Fruit fly (Drosophila melanogaster) S2 (cell line): Measurements from ENCODE around the gene CG17752.

ENCODE experiments used
- CG8478 ChIP-seq: fragments of >200 bp; optimal IDR thresholded peaks from 2 replicates; lab custom pipeline; 2018
- CTCF ChIP-seq, 2 experiments: fragments of >200 bp; optimal IDR thresholded peaks; 2 replicates each; lab custom pipeline; 2018

The CG17752 gene

DNA sequence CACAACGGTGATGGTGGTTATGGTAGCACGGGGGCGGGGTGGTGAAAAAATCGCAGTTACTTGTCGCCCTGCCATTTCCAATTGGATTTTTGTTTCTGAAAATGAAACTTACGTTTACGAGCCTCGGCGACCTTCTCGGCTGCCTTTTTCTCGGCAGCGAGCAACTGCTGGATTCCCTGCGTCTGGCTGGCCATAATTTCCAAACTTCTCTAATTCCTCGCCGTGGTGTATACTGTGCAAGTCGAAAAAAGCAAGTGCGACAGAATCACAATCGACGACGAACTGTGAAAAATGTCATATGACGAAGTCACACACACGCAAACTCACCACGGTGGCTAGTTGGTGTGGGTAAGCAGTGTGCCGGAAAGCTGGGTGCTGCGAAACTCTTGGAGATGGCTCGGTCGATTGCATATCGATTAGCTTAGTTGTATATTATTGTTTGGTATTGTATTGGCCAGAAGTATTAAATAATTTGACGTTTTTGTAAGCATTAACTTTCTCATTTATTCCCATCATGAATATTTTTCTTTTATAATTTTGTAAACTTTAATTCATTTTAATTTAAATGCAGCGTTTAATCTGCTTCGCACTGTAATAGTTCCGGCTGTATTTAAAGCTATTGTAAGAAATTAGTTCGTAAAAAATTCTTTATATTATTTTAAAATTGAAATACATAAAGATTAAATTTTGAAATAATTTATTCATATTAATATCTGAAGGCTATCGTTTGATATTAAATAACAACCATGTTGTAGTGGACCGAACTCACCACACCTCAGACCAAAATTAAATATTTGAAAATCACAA lies 34.3 kb downstream of the CG17752 start, which contains the start of gene Vha13:
TSS of gene Vha13 (minus strand) at position 293 of the 807 bp plus-strand sequence.
- TF ChIP-seq CG8478 (lab: Kevin White, UChicago) (no peak), CTCF (optimal IDR thresholded peaks at IDR 0.05; lab: Kevin White, UChicago) (no peak)

dm6 chr3R:19644901-19645204 lies 34.8 kb downstream of the CG17752 start, which contains the start of gene Nup58:
TSS of gene Nup58 (plus strand) at chr3R:19645026.
- TF ChIP-seq CTCF (optimal IDR thresholded peaks at IDR 0.05; lab: Kevin White, UChicago) (no peak), CG8478 (lab: Kevin White, UChicago) (no peak)

DNA sequence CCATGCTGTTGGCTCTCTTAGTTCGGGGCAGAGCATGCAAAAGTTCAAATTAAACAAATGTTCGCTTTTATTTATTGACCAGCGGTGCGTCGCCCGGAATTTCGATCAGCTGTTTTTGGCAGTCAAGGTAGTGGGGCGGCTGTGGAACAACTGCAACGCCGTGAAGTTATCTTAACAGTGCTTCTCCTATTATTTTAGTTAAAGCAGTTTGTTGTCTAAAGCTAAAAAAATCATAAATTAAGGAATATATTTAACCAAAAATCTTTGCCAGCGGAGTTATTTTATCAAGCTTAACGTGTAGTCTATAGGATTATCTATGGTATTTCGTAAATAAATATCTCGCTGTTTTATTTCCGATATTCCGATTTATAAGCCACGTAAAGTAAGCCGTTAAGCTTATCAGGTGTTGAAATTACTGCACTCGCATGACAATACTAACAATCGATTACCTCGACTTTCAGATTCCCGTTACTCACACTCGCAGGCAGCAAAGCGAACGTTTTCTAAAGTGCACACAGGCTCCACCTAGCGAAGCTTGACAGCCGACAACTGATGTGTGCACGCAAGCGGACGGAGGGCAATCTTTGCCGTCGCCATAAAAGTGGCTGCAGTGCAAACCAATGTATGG lies 38.4 kb downstream of the CG17752 start, which contains the start of the genes CG6195 and CG31220:
TSS of gene CG6195 (minus strand) at position 122 of the 628 bp plus-strand sequence.
TSS of gene CG31220 (plus strand) at position 199 of the 628 bp plus-strand sequence.
- TF ChIP-seq CTCF (optimal IDR thresholded peaks at IDR 0.05; lab: Kevin White, UChicago) (peak; percentile 86 to 87), CG8478 (lab: Kevin White, UChicago) (no peak)

DNA sequence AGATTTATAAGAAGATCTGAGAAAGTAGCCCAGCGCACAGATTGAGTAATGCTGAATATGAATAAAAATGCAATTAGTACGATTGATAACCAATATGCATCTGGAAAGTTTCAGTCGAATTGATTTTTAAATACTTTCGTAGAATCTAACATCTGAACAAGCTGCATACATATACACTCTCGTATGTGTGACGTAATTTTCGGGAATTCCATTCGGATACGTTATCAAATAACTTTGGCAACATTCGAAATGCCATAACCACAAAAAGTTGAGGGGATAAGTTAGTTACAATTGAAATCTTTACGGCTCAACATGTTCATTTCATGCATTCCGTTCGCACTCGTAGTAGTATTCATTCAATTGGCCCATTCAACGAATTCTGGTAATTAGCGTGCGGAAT lies 40.7 kb downstream of the CG17752 start, which contains the start of gene CG31219:
TSS of gene CG31219 (plus strand) at position 301 of the 400 bp plus-strand sequence.
- TF ChIP-seq CTCF (optimal IDR thresholded peaks at IDR 0.05; lab: Kevin White, UChicago) = no peak
- no peak for TF ChIP-seq CG8478 (lab: Kevin White, UChicago)

DNA sequence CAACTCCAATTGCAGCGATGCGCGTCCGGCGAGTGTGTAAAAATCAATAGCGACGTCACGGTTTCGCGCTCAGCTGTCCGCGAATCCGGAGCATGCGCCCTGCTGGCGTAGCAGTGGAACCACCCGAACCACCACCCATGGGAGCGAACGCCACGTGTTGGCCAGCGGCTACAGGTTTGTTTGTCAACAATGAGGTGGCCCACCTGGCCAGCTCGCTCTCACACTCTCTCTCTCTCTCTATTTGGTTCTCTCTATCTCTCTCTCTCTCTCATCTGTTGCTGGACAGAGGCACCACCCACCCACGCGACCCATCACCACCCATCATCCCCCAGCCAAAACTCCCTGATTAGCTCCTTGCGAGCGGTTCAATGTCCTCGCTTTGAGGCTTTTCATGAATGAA lies 46.4 kb downstream of the CG17752 start:
- no peak for TF ChIP-seq CTCF (optimal IDR thresholded peaks at IDR 0.05; lab: Kevin White, UChicago)
- no peak for TF ChIP-seq CG8478 (lab: Kevin White, UChicago)

dm6 chr3R:19657235-19657634 lies 47.2 kb downstream of the CG17752 start:
- TF ChIP-seq CG8478 (lab: Kevin White, UChicago) (no peak), CTCF (optimal IDR thresholded peaks at IDR 0.05; lab: Kevin White, UChicago) (peak; percentile 57 to 73)

dm6 chr3R:19657766-19658165 lies 47.7 kb downstream of the CG17752 start, which contains the start of gene CG6184:
TSS of gene CG6184 (minus strand) at chr3R:19657866.
- TF ChIP-seq CTCF (optimal IDR thresholded peaks at IDR 0.05; lab: Kevin White, UChicago) (no peak), CG8478 (lab: Kevin White, UChicago) (no peak)

DNA sequence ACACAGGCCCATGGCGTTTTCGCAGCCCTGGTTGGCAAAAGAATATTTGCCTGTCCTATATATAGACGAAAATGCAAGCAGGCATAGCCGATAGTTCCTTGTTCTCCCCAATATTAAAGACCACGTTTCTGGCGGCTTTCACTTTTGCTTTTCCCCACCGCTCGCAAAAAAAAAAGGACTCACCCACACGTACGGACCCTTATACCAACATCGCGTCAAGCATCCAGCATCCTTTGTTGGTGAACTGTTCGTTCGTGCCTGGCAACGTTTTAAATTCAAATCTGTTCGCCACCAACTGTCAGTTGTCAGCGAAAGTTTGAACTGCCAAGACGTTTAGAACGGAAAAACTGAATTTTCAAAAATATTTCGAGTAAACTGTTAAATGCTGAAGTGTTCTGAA lies 49.4 kb downstream of the CG17752 start, which contains the start of gene ort:
TSS of gene ort (plus strand) at position 301 of the 400 bp plus-strand sequence.
- TF ChIP-seq CTCF (optimal IDR thresholded peaks at IDR 0.05; lab: Kevin White, UChicago) = no peak
- TF ChIP-seq CG8478 (lab: Kevin White, UChicago) = no peak
